Worm (Caenorhabditis elegans) whole organism, L4 larva: ENCODE results near the gene str-101.
"Not testable (repeated sequence)": the region's sequence is repeated elsewhere in the genome, so short reads cannot be mapped to it uniquely, and the experiment has no call there.

Source experiments
- F37D6.2 ChIP-seq: sonication (generic microtip); optimal IDR thresholded peaks from 2 replicates; lab custom pipeline; 2016; ENCODE audit warnings: mild to moderate bottlenecking, missing genetic modification characterization, missing compliant biosample characterization
- T26A8.4 ChIP-seq: fragments of 200-800 bp; sonication (Bioruptor generic); IDR thresholded peaks from 2 replicates; pipeline ENCODE4 v1.3.6; 2022; ENCODE audit warnings: missing genetic modification characterization, missing compliant biosample characterization
- Y75B8A.6 ChIP-seq: fragments of 200-800 bp; sonication (Bioruptor generic); IDR thresholded peaks from 2 replicates; pipeline ENCODE4 v1.3.6; 2022; ENCODE audit warnings: missing genetic modification reagents, missing genetic modification characterization, missing compliant biosample characterization
- ZK546.5 ChIP-seq, 2 experiments: sonication (generic microtip); optimal IDR thresholded peaks; 2 replicates each; lab custom pipeline; 2017; ENCODE audit warnings: missing biosample characterization in 2 of 2, missing genetic modification characterization in 2 of 2
- aha-1 ChIP-seq: fragments of 150-350 bp; peaks from one replicate; lab custom pipeline; 2014; ENCODE audit warnings: missing biosample characterization, missing genetic modification characterization
- aly-2 ChIP-seq: sonication (generic microtip); optimal IDR thresholded peaks from 2 replicates; lab custom pipeline; 2018; ENCODE audit warnings: missing biosample characterization, missing genetic modification characterization
- ceh-32 ChIP-seq: sonication (generic microtip); optimal IDR thresholded peaks from 2 replicates; lab custom pipeline; 2016; ENCODE audit warnings: mild to moderate bottlenecking, missing genetic modification characterization, missing compliant biosample characterization; ENCODE audit not compliant: poor library complexity
- ceh-44 ChIP-seq: fragments of 200-800 bp; sonication (Bioruptor generic); IDR thresholded peaks from 2 replicates; pipeline ENCODE4 v1.3.6; 2022; ENCODE audit warnings: missing genetic modification reagents, missing genetic modification characterization, missing compliant biosample characterization
- cey-2 ChIP-seq: sonication (generic microtip); optimal IDR thresholded peaks from 3 replicates; lab custom pipeline; 2017; ENCODE audit warnings: missing genetic modification characterization, mild to moderate bottlenecking, missing compliant biosample characterization, antibody characterized with exemption, borderline replicate concordance; ENCODE audit not compliant: insufficient read depth
- daf-16 ChIP-seq, 3 experiments: sonication (generic microtip); optimal IDR thresholded peaks; 2 replicates each; lab custom pipeline; 2016 to 2017; ENCODE audit warnings: missing genetic modification characterization in 3 of 3, missing genetic modification reagents in 3 of 3, mild to moderate bottlenecking in 2 of 3, missing compliant biosample characterization in 2 of 3, missing biosample characterization in 1 of 3, moderate library complexity in 1 of 3
- dmd-8 ChIP-seq: fragments of 200-800 bp; sonication (Bioruptor generic); IDR thresholded peaks from 2 replicates; pipeline ENCODE4 v1.3.6; 2022; ENCODE audit warnings: missing genetic modification characterization, missing compliant biosample characterization
- dve-1 ChIP-seq: sonication (generic microtip); optimal IDR thresholded peaks from 2 replicates; lab custom pipeline; 2017; ENCODE audit warnings: antibody characterized with exemption, mild to moderate bottlenecking, missing genetic modification characterization, missing compliant biosample characterization; ENCODE audit not compliant: insufficient read depth
- fkh-10 ChIP-seq: fragments of 150-350 bp; optimal IDR thresholded peaks from 2 replicates; lab custom pipeline; 2014; ENCODE audit warnings: missing biosample characterization, missing genetic modification reagents, missing genetic modification characterization
- gei-8 ChIP-seq: fragments of 200-800 bp; sonication (Bioruptor generic); optimal IDR thresholded peaks from 2 replicates; lab custom pipeline; 2018; ENCODE audit warnings: mild to moderate bottlenecking, missing genetic modification characterization, missing compliant biosample characterization
- hlh-11 ChIP-seq: fragments of 200-800 bp; sonication (Bioruptor generic); optimal IDR thresholded peaks from 2 replicates; lab custom pipeline; 2018; ENCODE audit warnings: mild to moderate bottlenecking, missing genetic modification characterization, missing compliant biosample characterization
- lin-13 ChIP-seq: fragments of 150-350 bp; optimal IDR thresholded peaks from 2 replicates; lab custom pipeline; 2014; ENCODE audit warnings: missing biosample characterization, missing genetic modification reagents, missing genetic modification characterization
- lin-29 ChIP-seq: fragments of 200-800 bp; sonication (Bioruptor generic); IDR thresholded peaks from 2 replicates; pipeline ENCODE4 v1.3.6; 2022; ENCODE audit warnings: missing genetic modification reagents, missing genetic modification characterization, missing compliant biosample characterization
- lin-38 ChIP-seq: fragments of 200-800 bp; sonication (Bioruptor generic); IDR thresholded peaks from 2 replicates; pipeline ENCODE4 v1.3.6; 2022; ENCODE audit warnings: missing genetic modification reagents, missing genetic modification characterization, missing compliant biosample characterization
- lin-39 ChIP-seq: fragments of 150-350 bp; optimal IDR thresholded peaks from 2 replicates; lab custom pipeline; 2014; ENCODE audit warnings: missing biosample characterization, missing genetic modification reagents, missing genetic modification characterization
- lir-3 ChIP-seq: sonication (generic microtip); optimal IDR thresholded peaks from 2 replicates; lab custom pipeline; 2016; ENCODE audit warnings: mild to moderate bottlenecking, missing genetic modification characterization, missing compliant biosample characterization
- madf-5 ChIP-seq, 2 experiments: fragments of 200-800 bp; sonication (Bioruptor generic); IDR thresholded peaks; 2 replicates each; pipeline ENCODE4 v1.3.6; 2022; ENCODE audit warnings: missing compliant biosample characterization in 2 of 2, missing genetic modification characterization in 2 of 2
- mdl-1 ChIP-seq, 2 experiments: fragments of 150-350 bp in 1 of 2; sonication (generic microtip) in 1 of 2; optimal IDR thresholded peaks; 2 replicates each; lab custom pipeline; 2014 to 2017; ENCODE audit warnings: missing biosample characterization in 2 of 2, missing genetic modification characterization in 2 of 2
- mes-2 ChIP-seq: sonication (generic microtip); optimal IDR thresholded peaks from 2 replicates; lab custom pipeline; 2016; ENCODE audit warnings: missing genotype, mild to moderate bottlenecking, missing genetic modification characterization, missing compliant biosample characterization; ENCODE audit not compliant: poor library complexity, severe bottlenecking
- nhr-10 ChIP-seq: fragments of 150-350 bp; optimal IDR thresholded peaks from 2 replicates; lab custom pipeline; 2014; ENCODE audit warnings: missing biosample characterization, missing genetic modification characterization
- nhr-102 ChIP-seq: sonication (generic microtip); optimal IDR thresholded peaks from 2 replicates; lab custom pipeline; 2016; ENCODE audit warnings: mild to moderate bottlenecking, missing genetic modification characterization, moderate library complexity, missing compliant biosample characterization
- nhr-111 ChIP-seq: fragments of 200-800 bp; sonication (Bioruptor generic); optimal IDR thresholded peaks from 2 replicates; lab custom pipeline; 2018; ENCODE audit warnings: mild to moderate bottlenecking, missing genetic modification characterization, missing compliant biosample characterization
- nhr-237 ChIP-seq: sonication (generic microtip); optimal IDR thresholded peaks from 2 replicates; lab custom pipeline; 2017; ENCODE audit warnings: missing biosample characterization, missing genetic modification characterization
- nhr-76 ChIP-seq: fragments of 150-350 bp; optimal IDR thresholded peaks from 2 replicates; lab custom pipeline; 2014; ENCODE audit warnings: missing biosample characterization, missing genetic modification characterization
- nhr-77 ChIP-seq: fragments of 150-350 bp; optimal IDR thresholded peaks from 2 replicates; lab custom pipeline; 2014; ENCODE audit warnings: missing biosample characterization, missing genetic modification characterization
- pqm-1 ChIP-seq: sonication (generic microtip); optimal IDR thresholded peaks from 2 replicates; lab custom pipeline; 2017; ENCODE audit warnings: missing biosample characterization, missing genetic modification characterization
- set-16 ChIP-seq: fragments of 200-800 bp; sonication (Bioruptor generic); IDR thresholded peaks from 2 replicates; pipeline ENCODE4 v1.3.6; 2022; ENCODE audit warnings: missing genetic modification reagents, missing genetic modification characterization, missing compliant biosample characterization
- skn-1 ChIP-seq: fragments of 150-350 bp; optimal IDR thresholded peaks from 2 replicates; lab custom pipeline; 2014; ENCODE audit warnings: missing biosample characterization, missing genetic modification characterization
- snpc-4 ChIP-seq: fragments of 150-350 bp; optimal IDR thresholded peaks from 2 replicates; lab custom pipeline; 2014; ENCODE audit warnings: missing biosample characterization, missing genetic modification characterization
- tra-1 ChIP-seq: fragments of 200-800 bp; sonication (Bioruptor generic); IDR thresholded peaks from 2 replicates; pipeline ENCODE4 v1.3.6; 2022; ENCODE audit warnings: missing genetic modification reagents, missing genetic modification characterization, missing compliant biosample characterization
- unc-130 ChIP-seq: sonication (generic microtip); optimal IDR thresholded peaks from 2 replicates; lab custom pipeline; 2016; ENCODE audit warnings: missing genetic modification reagents, missing genetic modification characterization, missing compliant biosample characterization
- unc-39 ChIP-seq: sonication (generic microtip); optimal IDR thresholded peaks from 2 replicates; lab custom pipeline; 2017; ENCODE audit warnings: missing biosample characterization, missing genetic modification characterization
- unc-62 ChIP-seq, 3 experiments: fragments of 150-350 bp in 1 of 3; sonication (generic microtip); optimal IDR thresholded peaks in 2 of 3; peaks in 1 of 3; 1 replicate in 1 of 3; 2 replicates in 2 of 3; lab custom pipeline; 2014 to 2017; ENCODE audit warnings: missing biosample characterization in 3 of 3, missing genetic modification characterization in 3 of 3, missing genetic modification reagents in 3 of 3, missing genotype in 1 of 3
- zfp-2 ChIP-seq: sonication (generic microtip); optimal IDR thresholded peaks from 2 replicates; lab custom pipeline; 2016; ENCODE audit warnings: mild to moderate bottlenecking, missing genetic modification characterization, missing compliant biosample characterization
- zip-2 ChIP-seq: fragments of 150-350 bp; optimal IDR thresholded peaks from 2 replicates; lab custom pipeline; 2014; ENCODE audit warnings: missing biosample characterization, missing genetic modification characterization
- ztf-7 ChIP-seq: fragments of 150-350 bp; optimal IDR thresholded peaks from 2 replicates; lab custom pipeline; 2014; ENCODE audit warnings: missing biosample characterization, missing genetic modification characterization

The str-101 gene

ce11 chrV:15674899-15675298, 36.9 kb downstream of the str-101 start:
- 0 out of 2 replicates have a peak, but pooled peaks have one; percentile 31 for TF ChIP-seq dmd-8 (GFP tag; lab: Robert Waterston, UW)
- TF ChIP-seq mdl-1 (tag; optimal IDR thresholded peaks at IDR 0.05; lab: Kevin White, UChicago), result no peak
- peak; percentile 55 for TF ChIP-seq set-16 (GFP tag; lab: Robert Waterston, UW)

ce11 chrV:15673707-15674106, 38.1 kb downstream of the str-101 start, which contains the start of gene nhr-51:
Gene nhr-51 (plus strand): TSS chrV:15674007.
- TF ChIP-seq lin-38 (GFP tag; lab: Robert Waterston, UW) (no peak), nhr-237 (tag; lab: Kevin White, UChicago) (no peak), lin-39 (tag; lab: Kevin White, UChicago) (no peak), unc-130 (no peak)

- not testable (repeated sequence) for TF ChIP-seq Y75B8A.6 (GFP tag; lab: Robert Waterston, UW); aly-2; skn-1 (tag; lab: Kevin White, UChicago)
These were observed 41.7 kb downstream of the str-101 start, which contains the start of gene K06B4.15 for ce11 chrV:15670139-15670538. Gene K06B4.15 (plus strand): TSS chrV:15670439.

ce11 chrV:15668870-15669269, 42.9 kb downstream of the str-101 start, which contains the start of gene K06B4.4:
Gene K06B4.4 (plus strand): TSS chrV:15669170.
- TF ChIP-seq mes-2 (tag; lab: Kevin White, UChicago) (no peak), ceh-44 (GFP tag; lab: Robert Waterston, UW) (no peak), lin-13 (GFP tag; lab: Kevin White, UChicago) (no peak), F37D6.2 (no peak), ceh-32 (tag; lab: Kevin White, UChicago) (no peak), gei-8 (GFP tag; lab: Kevin White, UChicago) (no peak), ZK546.5 (tag; optimal IDR thresholded peaks at IDR 0.05; lab: Kevin White, UChicago) (no peak), cey-2 (tag; lab: Kevin White, UChicago) (no peak), fkh-10 (GFP tag; lab: Kevin White, UChicago) (no peak), lir-3 (tag; lab: Kevin White, UChicago) (no peak), zip-2 (tag; lab: Kevin White, UChicago) (no peak), tra-1 (GFP tag; lab: Robert Waterston, UW) (no peak), lin-29 (GFP tag; lab: Robert Waterston, UW) (no peak)
- TF ChIP-seq, all 104 proteins: peak for 0

ce11 chrV:15668200-15668599, 43.6 kb downstream of the str-101 start, which contains the start of gene F53E4.1:
Gene F53E4.1 (minus strand): TSS chrV:15668300.
- not testable (repeated sequence) for TF ChIP-seq unc-39 (tag; lab: Kevin White, UChicago); mes-2 (tag; lab: Kevin White, UChicago); mdl-1 (tag; optimal IDR thresholded peaks at IDR 0.05; lab: Kevin White, UChicago)
- TF ChIP-seq, all 104 proteins: peak for 0; not testable (repeated sequence) for 104

- no peak for TF ChIP-seq nhr-111
- no peak for TF ChIP-seq lin-13 (GFP tag; lab: Kevin White, UChicago)
- TF ChIP-seq pqm-1 (tag; lab: Kevin White, UChicago), result peak; percentile 90
- TF ChIP-seq lir-3 (tag; lab: Kevin White, UChicago), result no peak
- no peak for TF ChIP-seq ZK546.5 (tag; optimal IDR thresholded peaks at IDR 0.05; lab: Kevin White, UChicago)
- TF ChIP-seq T26A8.4 (GFP tag; lab: Robert Waterston, UW), result no peak
- TF ChIP-seq nhr-77 (tag; lab: Kevin White, UChicago), result peak; percentile 82
- TF ChIP-seq aha-1 (tag; lab: Kevin White, UChicago), result no peak
- no peak for TF ChIP-seq nhr-76
- no peak for TF ChIP-seq aly-2
- no peak for TF ChIP-seq nhr-10 (tag; lab: Kevin White, UChicago)
- TF ChIP-seq unc-62 (GFP tag; optimal IDR thresholded peaks at IDR 0.05 in 1 of 2; lab: Kevin White, UChicago), result no peak
- no peak for TF ChIP-seq unc-62 (tag; optimal IDR thresholded peaks at IDR 0.05; lab: Kevin White, UChicago)
- TF ChIP-seq hlh-11 (tag; lab: Kevin White, UChicago), result peak; percentile 96
- no peak for TF ChIP-seq madf-5 (GFP tag; IDR thresholded peaks at IDR 0.05; lab: Robert Waterston, UW)
- TF ChIP-seq snpc-4, result no peak
- no peak for TF ChIP-seq ztf-7 (tag; lab: Kevin White, UChicago)
- peak; percentile 70 for TF ChIP-seq nhr-102 (tag; lab: Kevin White, UChicago)
- peak in 1 of 2 experiments; percentile 77 for TF ChIP-seq daf-16 (GFP tag; optimal IDR thresholded peaks at IDR 0.05; lab: Kevin White, UChicago)
- peak; percentile 99 for TF ChIP-seq daf-16 (tag; optimal IDR thresholded peaks at IDR 0.05; lab: Kevin White, UChicago)
- TF ChIP-seq dve-1 (tag; lab: Kevin White, UChicago), result peak; percentile 96
- TF ChIP-seq zfp-2 (tag; lab: Kevin White, UChicago), result no peak
These were observed 45.1 kb downstream of the str-101 start for ce11 chrV:15666718-15667117.
